Fruit fly (Drosophila melanogaster): Measurements from ENCODE around the gene SrpRbeta.

SrpRbeta gene

dm6 chr3L:8675545-8676084 is 44.4 kb downstream of the SrpRbeta start, which contains the start of gene hry:
TSS of gene hry (plus strand) at chr3L:8675759.
- TF ChIP-seq CG8632 (GFP tag; optimal IDR thresholded peaks at IDR 0.05), result peak; percentile 17
- TF ChIP-seq CG32006 (GFP tag; optimal IDR thresholded peaks at IDR 0.05), result peak; percentile 0
- TF ChIP-seq Lpt (GFP tag; optimal IDR thresholded peaks at IDR 0.05), result peak; percentile 29
- peak; percentile 59 for TF ChIP-seq CG15336 (GFP tag; IDR thresholded peaks at IDR 0.05)
- peak; percentile 65 for TF ChIP-seq net (GFP tag; optimal IDR thresholded peaks at IDR 0.05)
- TF ChIP-seq OdsH (GFP tag; optimal IDR thresholded peaks at IDR 0.05), result peak; percentile 3
- TF ChIP-seq CG16779 (tag; optimal IDR thresholded peaks at IDR 0.05), result peak; percentile 53
- TF ChIP-seq CG11902 (GFP tag; optimal IDR thresholded peaks at IDR 0.05), result no peak
- no peak for TF ChIP-seq CG10631 (GFP tag; optimal IDR thresholded peaks at IDR 0.05)
- peak; percentile 90 for TF ChIP-seq fkh (GFP tag; optimal IDR thresholded peaks at IDR 0.05)
- TF ChIP-seq Blimp-1 (GFP tag; optimal IDR thresholded peaks at IDR 0.05), result peak; percentile 74
- TF ChIP-seq CG10669 (GFP tag; optimal IDR thresholded peaks at IDR 0.05), result peak; percentile 4
- TF ChIP-seq ss (GFP tag; optimal IDR thresholded peaks at IDR 0.05), result peak; percentile 74 to 88
- no peak for TF ChIP-seq pdm3 (GFP tag; optimal IDR thresholded peaks at IDR 0.05)
- no peak; the same call in 1 of the 2 replicates for TF ChIP-seq Gug (GFP tag; IDR thresholded peaks at IDR 0.05)
- TF ChIP-seq Met (GFP tag; optimal IDR thresholded peaks at IDR 0.05), result peak; percentile 41
- peak; percentile 83 for TF ChIP-seq Eip78C (GFP tag)
- peak; percentile 16 for TF ChIP-seq CG6792 (GFP tag; optimal IDR thresholded peaks at IDR 0.05)
- TF ChIP-seq fd59A (GFP tag; optimal IDR thresholded peaks at IDR 0.05), result no peak
- TF ChIP-seq CG1621 (tag; optimal IDR thresholded peaks at IDR 0.05), result peak; percentile 53
- TF ChIP-seq vri (GFP tag; optimal IDR thresholded peaks at IDR 0.05), result peak; percentile 88
- TF ChIP-seq CG8119 (GFP tag; IDR thresholded peaks at IDR 0.05), result peak; percentile 39; the same call in 1 of the 3 replicates
- no peak for TF ChIP-seq cyc (GFP tag; optimal IDR thresholded peaks at IDR 0.05)
- peak; percentile 59 for TF ChIP-seq Sox102F (GFP tag; optimal IDR thresholded peaks at IDR 0.05)
- peak; percentile 62; the same call in 2 of the 3 replicates for TF ChIP-seq eg (GFP tag; IDR thresholded peaks at IDR 0.05)
- no peak for TF ChIP-seq salr (GFP tag; optimal IDR thresholded peaks at IDR 0.05)
- peak; percentile 67 for TF ChIP-seq CG3919 (GFP tag; optimal IDR thresholded peaks at IDR 0.05)
- no peak for TF ChIP-seq Ets21C (GFP tag; optimal IDR thresholded peaks at IDR 0.05)
- TF ChIP-seq topi (GFP tag; optimal IDR thresholded peaks at IDR 0.05), result peak; percentile 46
- no peak for TF ChIP-seq Hr4 (GFP tag; optimal IDR thresholded peaks at IDR 0.05)
- TF ChIP-seq CG31627 (GFP tag; optimal IDR thresholded peaks at IDR 0.05), result no peak
- TF ChIP-seq dsx (GFP tag; optimal IDR thresholded peaks at IDR 0.05; ENCODE audit: poor library complexity, severe bottlenecking), result peak; percentile 73
- TF ChIP-seq CG6808 (GFP tag; optimal IDR thresholded peaks at IDR 0.05), result peak; percentile 61
- TF ChIP-seq CG7368 (GFP tag; optimal IDR thresholded peaks at IDR 0.05), result peak; percentile 32
- TF ChIP-seq Hr38 (GFP tag; optimal IDR thresholded peaks at IDR 0.05), result no peak
- TF ChIP-seq Smox (GFP tag; optimal IDR thresholded peaks at IDR 0.05), result no peak
- TF ChIP-seq svp (GFP tag), result peak; percentile 93
- TF ChIP-seq achi (GFP tag; optimal IDR thresholded peaks at IDR 0.05), result peak; percentile 19
- TF ChIP-seq acj6 (GFP tag; optimal IDR thresholded peaks at IDR 0.05), result peak; percentile 10
- no peak for TF ChIP-seq Hr39 (GFP tag; optimal IDR thresholded peaks at IDR 0.05)
- TF ChIP-seq Sox15 (GFP tag; optimal IDR thresholded peaks at IDR 0.05), result no peak
- no peak for TF ChIP-seq CG4318 (GFP tag; optimal IDR thresholded peaks at IDR 0.05)
- no peak for TF ChIP-seq CG11762 (GFP tag; optimal IDR thresholded peaks at IDR 0.05; ENCODE audit: insufficient read depth)
- TF ChIP-seq CG11294 (GFP tag; IDR thresholded peaks at IDR 0.05), result no peak
- TF ChIP-seq CG9139 (GFP tag; optimal IDR thresholded peaks at IDR 0.05), result peak; percentile 74
- TF ChIP-seq Ets96B (tag; optimal IDR thresholded peaks at IDR 0.05), result peak; percentile 24
- peak; percentile 45 for TF ChIP-seq CG6276 (GFP tag; optimal IDR thresholded peaks at IDR 0.05)
- TF ChIP-seq CG3032 (tag; optimal IDR thresholded peaks at IDR 0.05), result peak; percentile 19
- TF ChIP-seq spab (GFP tag; optimal IDR thresholded peaks at IDR 0.05), result peak; percentile 2
- peak; percentile 39 for TF ChIP-seq CG34406 (GFP tag; optimal IDR thresholded peaks at IDR 0.05)
- peak; percentile 61 for TF ChIP-seq Eip75B (GFP tag; optimal IDR thresholded peaks at IDR 0.05)
- TF ChIP-seq Sox14 (GFP tag; optimal IDR thresholded peaks at IDR 0.05), result peak; percentile 16

Measured in whole organism, prepupa.